Fruit fly (Drosophila melanogaster) whole organism, embryonic: ENCODE results near the gene CG10996.

Experiments used
- CG11504 ChIP-seq: fragments of 200-800 bp; sonication (Bioruptor generic); optimal IDR thresholded peaks from 3 replicates; lab custom pipeline; 2019; ENCODE audit warnings: missing biosample characterization, mild to moderate bottlenecking, missing genetic modification characterization, moderate library complexity
- amos ChIP-seq: fragments of 200-800 bp; sonication (Bioruptor generic); IDR thresholded peaks from 2 replicates; pipeline ENCODE4 v1.3.6; 2022; ENCODE audit warnings: missing biosample characterization, missing genetic modification characterization; ENCODE audit not compliant: partially characterized antibody
- da ChIP-seq: fragments of 200-800 bp; sonication (Bioruptor generic); optimal IDR thresholded peaks from 2 replicates; lab custom pipeline; 2016; ENCODE audit warnings: missing biosample characterization, missing genetic modification characterization

dm6 chrX:13753101-13753758, 44.2 kb downstream of the CG10996 start:
- no peak for TF ChIP-seq amos
- no peak for TF ChIP-seq CG11504 (tag; lab: Kevin White, UChicago)
- no peak for TF ChIP-seq da
